Worm (Caenorhabditis elegans) whole organism, L4 larva: ENCODE results near the gene wrk-1.
A peak's percentile ranks its signal among the peaks of the same experiment; 100 is the strongest.

Experiments used
- D1046.2 ChIP-seq: fragments of 200-800 bp; sonication (Bioruptor generic); IDR thresholded peaks from 2 replicates; pipeline ENCODE4 v1.3.6; 2022; ENCODE audit warnings: missing genetic modification characterization, missing compliant biosample characterization
- F10B5.3 ChIP-seq: sonication (generic microtip); optimal IDR thresholded peaks from 2 replicates; lab custom pipeline; 2016; ENCODE audit warnings: mild to moderate bottlenecking, missing genetic modification characterization, missing compliant biosample characterization
- F26F4.8 ChIP-seq: fragments of 200-800 bp; sonication (Bioruptor generic); conservative IDR thresholded peaks from 2 replicates; pipeline ENCODE4 v1.3.6; 2022; ENCODE audit warnings: missing genetic modification characterization, missing compliant biosample characterization
- Y105C5A.15 ChIP-seq: fragments of 200-800 bp; sonication (Bioruptor generic); IDR thresholded peaks from 2 replicates; pipeline ENCODE4 v1.3.6; 2022; ENCODE audit warnings: missing genetic modification characterization, missing compliant biosample characterization
- Y48G9A.11 ChIP-seq: fragments of 200-800 bp; sonication (Bioruptor generic); IDR thresholded peaks from 2 replicates; pipeline ENCODE4 v1.3.6; 2022; ENCODE audit warnings: missing genetic modification reagents, missing genetic modification characterization, missing compliant biosample characterization
- ZK337.2 ChIP-seq: fragments of 200-800 bp; sonication (Bioruptor generic); IDR thresholded peaks from 2 replicates; pipeline ENCODE4 v1.3.6; 2022; ENCODE audit warnings: missing genetic modification reagents, missing genetic modification characterization, missing compliant biosample characterization
- aly-2 ChIP-seq: sonication (generic microtip); optimal IDR thresholded peaks from 2 replicates; lab custom pipeline; 2018; ENCODE audit warnings: missing biosample characterization, missing genetic modification characterization
- ama-1 ChIP-seq: fragments of 150-350 bp; optimal IDR thresholded peaks from 2 replicates; lab custom pipeline; 2014; ENCODE audit warnings: inconsistent platforms, mixed read lengths
- ceh-44 ChIP-seq: fragments of 200-800 bp; sonication (Bioruptor generic); IDR thresholded peaks from 2 replicates; pipeline ENCODE4 v1.3.6; 2022; ENCODE audit warnings: missing genetic modification reagents, missing genetic modification characterization, missing compliant biosample characterization
- ceh-62 ChIP-seq: sonication (generic microtip); optimal IDR thresholded peaks from 2 replicates; lab custom pipeline; 2017; ENCODE audit warnings: missing biosample characterization, missing genetic modification characterization
- ces-1 ChIP-seq: fragments of 150-350 bp; sonication (generic microtip); optimal IDR thresholded peaks from 4 replicates; lab custom pipeline; 2014; ENCODE audit warnings: missing biosample characterization, missing genetic modification reagents, missing genetic modification characterization
- daf-12 ChIP-seq: fragments of 150-350 bp; optimal IDR thresholded peaks from 2 replicates; lab custom pipeline; 2014; ENCODE audit warnings: missing biosample characterization, missing genetic modification reagents, missing genetic modification characterization
- daf-16 ChIP-seq, 3 experiments: sonication (generic microtip); optimal IDR thresholded peaks; 2 replicates each; lab custom pipeline; 2016 to 2017; ENCODE audit warnings: missing genetic modification characterization in 3 of 3, missing genetic modification reagents in 3 of 3, mild to moderate bottlenecking in 2 of 3, missing compliant biosample characterization in 2 of 3, missing biosample characterization in 1 of 3, moderate library complexity in 1 of 3
- dmd-8 ChIP-seq: fragments of 200-800 bp; sonication (Bioruptor generic); IDR thresholded peaks from 2 replicates; pipeline ENCODE4 v1.3.6; 2022; ENCODE audit warnings: missing genetic modification characterization, missing compliant biosample characterization
- duxl-1 ChIP-seq: sonication (generic microtip); optimal IDR thresholded peaks from 2 replicates; lab custom pipeline; 2016; ENCODE audit warnings: mild to moderate bottlenecking, missing genetic modification characterization, moderate library complexity, missing compliant biosample characterization; ENCODE audit not compliant: poor library complexity
- dve-1 ChIP-seq: sonication (generic microtip); optimal IDR thresholded peaks from 2 replicates; lab custom pipeline; 2017; ENCODE audit warnings: antibody characterized with exemption, mild to moderate bottlenecking, missing genetic modification characterization, missing compliant biosample characterization; ENCODE audit not compliant: insufficient read depth
- egl-43 ChIP-seq: fragments of 200-800 bp; sonication (Bioruptor generic); IDR thresholded peaks from 2 replicates; pipeline ENCODE4 v1.3.6; 2022; ENCODE audit warnings: missing genetic modification reagents, missing genetic modification characterization, missing compliant biosample characterization
- fkh-10 ChIP-seq: fragments of 150-350 bp; optimal IDR thresholded peaks from 2 replicates; lab custom pipeline; 2014; ENCODE audit warnings: missing biosample characterization, missing genetic modification reagents, missing genetic modification characterization
- hlh-30 ChIP-seq: sonication (generic microtip); optimal IDR thresholded peaks from 2 replicates; lab custom pipeline; 2017; ENCODE audit warnings: antibody characterized with exemption, mild to moderate bottlenecking, missing genetic modification characterization, missing compliant biosample characterization; ENCODE audit not compliant: insufficient read depth
- hmg-1.1 ChIP-seq: fragments of 200-800 bp; sonication (Bioruptor generic); IDR thresholded peaks from 2 replicates; pipeline ENCODE4 v1.3.6; 2022; ENCODE audit warnings: missing genetic modification reagents, missing genetic modification characterization, missing compliant biosample characterization
- lim-7 ChIP-seq: fragments of 200-800 bp; sonication (Bioruptor generic); IDR thresholded peaks from 2 replicates; pipeline ENCODE4 v1.3.6; 2022; ENCODE audit warnings: missing genetic modification characterization, missing compliant biosample characterization
- lin-1 ChIP-seq: fragments of 200-800 bp; sonication (Bioruptor generic); IDR thresholded peaks from 2 replicates; pipeline ENCODE4 v1.3.6; 2022; ENCODE audit warnings: missing genetic modification reagents, missing genetic modification characterization, missing compliant biosample characterization
- lin-15B ChIP-seq: fragments of 150-350 bp; sonication (generic microtip); optimal IDR thresholded peaks from 3 replicates; lab custom pipeline; 2014; ENCODE audit warnings: missing biosample characterization, missing genetic modification characterization
- lin-38 ChIP-seq: fragments of 200-800 bp; sonication (Bioruptor generic); IDR thresholded peaks from 2 replicates; pipeline ENCODE4 v1.3.6; 2022; ENCODE audit warnings: missing genetic modification reagents, missing genetic modification characterization, missing compliant biosample characterization
- lir-3 ChIP-seq: sonication (generic microtip); optimal IDR thresholded peaks from 2 replicates; lab custom pipeline; 2016; ENCODE audit warnings: mild to moderate bottlenecking, missing genetic modification characterization, missing compliant biosample characterization
- lsy-2 ChIP-seq, 2 experiments: fragments of 150-350 bp in 1 of 2; sonication (generic microtip) in 1 of 2; optimal IDR thresholded peaks; 2 replicates each; lab custom pipeline; 2014 to 2017; ENCODE audit warnings: missing biosample characterization in 2 of 2, missing genetic modification characterization in 2 of 2
- madf-9 ChIP-seq: fragments of 200-800 bp; sonication (Bioruptor generic); conservative IDR thresholded peaks from 2 replicates; pipeline ENCODE4 v1.3.6; 2022; ENCODE audit warnings: missing genetic modification reagents, missing genetic modification characterization, missing compliant biosample characterization
- mdl-1 ChIP-seq, 2 experiments: fragments of 150-350 bp in 1 of 2; sonication (generic microtip) in 1 of 2; optimal IDR thresholded peaks; 2 replicates each; lab custom pipeline; 2014 to 2017; ENCODE audit warnings: missing biosample characterization in 2 of 2, missing genetic modification characterization in 2 of 2
- mep-1 ChIP-seq: fragments of 150-350 bp; sonication (generic microtip); optimal IDR thresholded peaks from 3 replicates; lab custom pipeline; 2014; ENCODE audit warnings: missing biosample characterization, missing genetic modification characterization
- mxl-2 ChIP-seq: fragments of 200-800 bp; sonication (Bioruptor generic); conservative IDR thresholded peaks from 2 replicates; pipeline ENCODE4 v1.3.6; 2022; ENCODE audit warnings: missing genetic modification reagents, missing genetic modification characterization, missing compliant biosample characterization
- nhr-102 ChIP-seq: sonication (generic microtip); optimal IDR thresholded peaks from 2 replicates; lab custom pipeline; 2016; ENCODE audit warnings: mild to moderate bottlenecking, missing genetic modification characterization, moderate library complexity, missing compliant biosample characterization
- nhr-11 ChIP-seq: fragments of 150-350 bp; optimal IDR thresholded peaks from 2 replicates; lab custom pipeline; 2014; ENCODE audit warnings: missing biosample characterization, missing genetic modification characterization
- nhr-42 ChIP-seq: fragments of 200-800 bp; sonication (Bioruptor generic); IDR thresholded peaks from 2 replicates; pipeline ENCODE4 v1.3.6; 2022; ENCODE audit warnings: missing genetic modification characterization, missing compliant biosample characterization
- nhr-48 ChIP-seq: sonication (generic microtip); optimal IDR thresholded peaks from 2 replicates; lab custom pipeline; 2016; ENCODE audit warnings: mild to moderate bottlenecking, missing genetic modification characterization, missing compliant biosample characterization
- pha-4 ChIP-seq, 2 experiments: fragments of 150-350 bp in 1 of 2; fragments of 200-800 bp in 1 of 2; sonication (Bioruptor generic) in 1 of 2; IDR thresholded peaks in 1 of 2; optimal IDR thresholded peaks in 1 of 2; 2 replicates each; pipeline versions ENCODE4 v1.3.6 to Lab custom; 2014 to 2022; ENCODE audit warnings: missing genetic modification characterization in 2 of 2, missing genetic modification reagents in 2 of 2, missing biosample characterization in 1 of 2, missing compliant biosample characterization in 1 of 2
- pqm-1 ChIP-seq: sonication (generic microtip); optimal IDR thresholded peaks from 2 replicates; lab custom pipeline; 2017; ENCODE audit warnings: missing biosample characterization, missing genetic modification characterization
- rbr-2 ChIP-seq: sonication (generic microtip); optimal IDR thresholded peaks from 2 replicates; lab custom pipeline; 2016; ENCODE audit warnings: missing genotype, missing genetic modification characterization, missing compliant biosample characterization
- snpc-1.2 ChIP-seq: fragments of 200-800 bp; sonication (Bioruptor generic); IDR thresholded peaks from 2 replicates; pipeline ENCODE4 v1.3.6; 2022; ENCODE audit warnings: missing genetic modification reagents, missing genetic modification characterization, missing compliant biosample characterization
- snpc-4 ChIP-seq: fragments of 150-350 bp; optimal IDR thresholded peaks from 2 replicates; lab custom pipeline; 2014; ENCODE audit warnings: missing biosample characterization, missing genetic modification characterization
- spr-3 ChIP-seq: fragments of 200-800 bp; sonication (Bioruptor generic); optimal IDR thresholded peaks from 2 replicates; lab custom pipeline; 2018; ENCODE audit warnings: mild to moderate bottlenecking, missing genetic modification characterization, missing compliant biosample characterization
- tag-97 ChIP-seq: fragments of 200-800 bp; sonication (Bioruptor generic); IDR thresholded peaks from 2 replicates; pipeline ENCODE4 v1.3.6; 2022; ENCODE audit warnings: missing genetic modification characterization, missing compliant biosample characterization
- tra-1 ChIP-seq: fragments of 200-800 bp; sonication (Bioruptor generic); IDR thresholded peaks from 2 replicates; pipeline ENCODE4 v1.3.6; 2022; ENCODE audit warnings: missing genetic modification reagents, missing genetic modification characterization, missing compliant biosample characterization
- unc-130 ChIP-seq: sonication (generic microtip); optimal IDR thresholded peaks from 2 replicates; lab custom pipeline; 2016; ENCODE audit warnings: missing genetic modification reagents, missing genetic modification characterization, missing compliant biosample characterization
- unc-39 ChIP-seq: sonication (generic microtip); optimal IDR thresholded peaks from 2 replicates; lab custom pipeline; 2017; ENCODE audit warnings: missing biosample characterization, missing genetic modification characterization
- vab-7 ChIP-seq: fragments of 200-800 bp; sonication (Bioruptor generic); IDR thresholded peaks from 2 replicates; pipeline ENCODE4 v1.3.6; 2022; ENCODE audit warnings: missing genetic modification reagents, missing genetic modification characterization, missing compliant biosample characterization
- zag-1 ChIP-seq: fragments of 150-350 bp; optimal IDR thresholded peaks from 2 replicates; lab custom pipeline; 2014; ENCODE audit warnings: missing biosample characterization, missing genetic modification characterization
- zfp-3 ChIP-seq: fragments of 200-800 bp; sonication (Bioruptor generic); conservative IDR thresholded peaks from 2 replicates; pipeline ENCODE4 v1.3.6; 2022; ENCODE audit warnings: missing genetic modification reagents, missing genetic modification characterization, missing compliant biosample characterization
- ztf-11 ChIP-seq: fragments of 150-350 bp; optimal IDR thresholded peaks from 2 replicates; lab custom pipeline; 2014; ENCODE audit warnings: missing biosample characterization, missing genetic modification characterization
- ztf-7 ChIP-seq: fragments of 150-350 bp; optimal IDR thresholded peaks from 2 replicates; lab custom pipeline; 2014; ENCODE audit warnings: missing biosample characterization, missing genetic modification characterization

The wrk-1 gene

ce11 chrX:8381651-8382050 lies 10.7 kb downstream of the wrk-1 start (continued):
- no peak for TF ChIP-seq ztf-7
- TF ChIP-seq ztf-11 (tag; lab: Kevin White, UChicago) = no peak
- peak; percentile 66 for TF ChIP-seq mxl-2 (GFP tag; lab: Robert Waterston, UW)
- TF ChIP-seq mep-1 (tag; lab: Kevin White, UChicago) = peak; percentile 21
- TF ChIP-seq snpc-1.2 (GFP tag; lab: Robert Waterston, UW) = peak; percentile 87
- TF ChIP-seq dmd-8 (GFP tag; lab: Robert Waterston, UW) = 0 out of 2 replicates have a peak, but pooled peaks have one; percentile 75
- TF ChIP-seq nhr-42 = 0 out of 2 replicates have a peak, but pooled peaks have one; percentile 10
- no peak for TF ChIP-seq ces-1 (GFP tag; lab: Kevin White, UChicago)
- TF ChIP-seq lin-1 = peak; percentile 47; the same call in 1 of the 2 replicates
- TF ChIP-seq Y48G9A.11 (GFP tag; lab: Robert Waterston, UW) = peak; percentile 70
- TF ChIP-seq hlh-30 (tag; lab: Kevin White, UChicago) = peak; percentile 30
- no peak for TF ChIP-seq ama-1 (lab: Kevin White, UChicago)
- TF ChIP-seq unc-39 (tag; lab: Kevin White, UChicago) = no peak
- no peak; the same call in 1 of the 2 replicates for TF ChIP-seq egl-43 (GFP tag; lab: Robert Waterston, UW)
- TF ChIP-seq rbr-2 (tag; lab: Kevin White, UChicago) = peak; percentile 13
- TF ChIP-seq pqm-1 = no peak
- 0 out of 2 replicates have a peak, but pooled peaks have one; percentile 24 for TF ChIP-seq zfp-3 (GFP tag; lab: Robert Waterston, UW)
- TF ChIP-seq lin-38 (GFP tag; lab: Robert Waterston, UW) = peak; percentile 70
- TF ChIP-seq duxl-1 (tag; lab: Kevin White, UChicago) = peak; percentile 32
- TF ChIP-seq madf-9 (GFP tag; lab: Robert Waterston, UW) = no peak
- TF ChIP-seq pha-4 (GFP tag; IDR thresholded peaks at IDR 0.05; lab: Robert Waterston, UW) = peak; percentile 74; the same call in 1 of the 2 replicates
- no peak for TF ChIP-seq pha-4 (tag; optimal IDR thresholded peaks at IDR 0.05; lab: Kevin White, UChicago)
- peak; percentile 77 for TF ChIP-seq vab-7 (GFP tag; lab: Robert Waterston, UW)
- TF ChIP-seq dve-1 (tag; lab: Kevin White, UChicago) = peak; percentile 3
- peak; percentile 67; the same call in 1 of the 2 replicates for TF ChIP-seq ceh-44
- TF ChIP-seq spr-3 = no peak
- peak; percentile 79 for TF ChIP-seq ZK337.2 (GFP tag; lab: Robert Waterston, UW)
- peak; percentile 2 to 49 for TF ChIP-seq daf-16 (GFP tag; optimal IDR thresholded peaks at IDR 0.05; lab: Kevin White, UChicago)
- peak; percentile 53 for TF ChIP-seq daf-16 (tag; optimal IDR thresholded peaks at IDR 0.05; lab: Kevin White, UChicago)
- TF ChIP-seq Y105C5A.15 (GFP tag; lab: Robert Waterston, UW) = peak; percentile 81; the same call in 1 of the 2 replicates
- TF ChIP-seq lim-7 (GFP tag; lab: Robert Waterston, UW) = peak; percentile 84
- TF ChIP-seq tag-97 = no peak
- TF ChIP-seq fkh-10 = no peak
- no peak for TF ChIP-seq nhr-48 (tag; lab: Kevin White, UChicago)
- peak; percentile 87 for TF ChIP-seq F26F4.8 (GFP tag; lab: Robert Waterston, UW)
- peak in 1 of 2 experiments; percentile 27 for TF ChIP-seq lsy-2 (tag; optimal IDR thresholded peaks at IDR 0.05; lab: Kevin White, UChicago)
- TF ChIP-seq lir-3 (tag; lab: Kevin White, UChicago) = peak; percentile 17
- TF ChIP-seq nhr-11 (tag; lab: Kevin White, UChicago) = no peak
- no peak for TF ChIP-seq daf-12 (tag; lab: Kevin White, UChicago)
- no peak for TF ChIP-seq hmg-1.1 (GFP tag; lab: Robert Waterston, UW)
- peak; percentile 3 for TF ChIP-seq unc-130 (GFP tag; lab: Kevin White, UChicago)
- no peak for TF ChIP-seq ceh-62 (tag; lab: Kevin White, UChicago)
- no peak for TF ChIP-seq zag-1 (tag; lab: Kevin White, UChicago)
- TF ChIP-seq F10B5.3 (tag; lab: Kevin White, UChicago) = no peak
- TF ChIP-seq D1046.2 = 0 out of 2 replicates have a peak, but pooled peaks have one; percentile 13
- peak; percentile 31 for TF ChIP-seq nhr-102 (tag; lab: Kevin White, UChicago)
- peak; percentile 85 for TF ChIP-seq tra-1 (GFP tag; lab: Robert Waterston, UW)
- no peak for TF ChIP-seq aly-2 (tag; lab: Kevin White, UChicago)
- TF ChIP-seq snpc-4 (tag; lab: Kevin White, UChicago) = no peak
- no peak for TF ChIP-seq mdl-1 (tag; optimal IDR thresholded peaks at IDR 0.05; lab: Kevin White, UChicago)
- no peak for TF ChIP-seq lin-15B (tag; lab: Kevin White, UChicago)
- TF ChIP-seq, all 104 proteins: peak for 43
